Worm (Caenorhabditis elegans) whole organism, mixed stage, embryonic: ENCODE measurements around the gene gst-44.

Experiments used
- bed-3 ChIP-seq: fragments of 200-800 bp; sonication (Bioruptor generic); optimal IDR thresholded peaks from 3 replicates; lab custom pipeline; 2018; ENCODE audit warnings: mild to moderate bottlenecking, missing genetic modification characterization, moderate library complexity, missing compliant biosample characterization
- ceh-43 ChIP-seq: fragments of 200-800 bp; sonication (Bioruptor generic); optimal IDR thresholded peaks from 2 replicates; lab custom pipeline; 2018; ENCODE audit warnings: mild to moderate bottlenecking, missing genetic modification characterization, moderate library complexity, missing compliant biosample characterization
- ces-1 ChIP-seq: fragments of 150-350 bp; optimal IDR thresholded peaks from 2 replicates; lab custom pipeline; 2014; ENCODE audit warnings: missing biosample characterization, missing genetic modification reagents, missing genetic modification characterization
- elt-1 ChIP-seq: sonication (generic microtip); optimal IDR thresholded peaks from 2 replicates; lab custom pipeline; 2017; ENCODE audit warnings: missing genetic modification characterization, mild to moderate bottlenecking, missing compliant biosample characterization, antibody characterized with exemption, moderate library complexity, borderline replicate concordance; ENCODE audit not compliant: insufficient read depth
- elt-3 ChIP-seq: fragments of 150-350 bp; optimal IDR thresholded peaks from 2 replicates; lab custom pipeline; 2014; ENCODE audit warnings: missing biosample characterization, missing genetic modification characterization
- mab-5 ChIP-seq: fragments of 150-350 bp; optimal IDR thresholded peaks from 2 replicates; lab custom pipeline; 2014; ENCODE audit warnings: missing biosample characterization, missing genetic modification characterization
- mls-2 ChIP-seq: sonication (generic microtip); optimal IDR thresholded peaks from 2 replicates; lab custom pipeline; 2016; ENCODE audit warnings: mild to moderate bottlenecking, missing genetic modification characterization, moderate library complexity, missing compliant biosample characterization
- nhr-237 ChIP-seq: fragments of 150-350 bp; optimal IDR thresholded peaks from 2 replicates; lab custom pipeline; 2014; ENCODE audit warnings: missing biosample characterization, missing genetic modification characterization
- nhr-76 ChIP-seq: sonication (generic microtip); optimal IDR thresholded peaks from 2 replicates; lab custom pipeline; 2017; ENCODE audit warnings: missing biosample characterization, missing genetic modification characterization
- unc-39 ChIP-seq: fragments of 150-350 bp; optimal IDR thresholded peaks from 2 replicates; lab custom pipeline; 2014; ENCODE audit warnings: missing biosample characterization, missing genetic modification characterization
- unc-62 ChIP-seq: fragments of 150-350 bp; optimal IDR thresholded peaks from 2 replicates; lab custom pipeline; 2014; ENCODE audit warnings: missing biosample characterization, missing genetic modification reagents, missing genetic modification characterization
- zip-8 ChIP-seq: fragments of 150-350 bp; optimal IDR thresholded peaks from 2 replicates; lab custom pipeline; 2014; ENCODE audit warnings: missing biosample characterization, missing genetic modification characterization
- ztf-11 ChIP-seq: fragments of 150-350 bp; optimal IDR thresholded peaks from 2 replicates; lab custom pipeline; 2014; ENCODE audit warnings: missing biosample characterization, missing genetic modification characterization

ce11 chrV:16406357-16406756 is 15.7 kb downstream of the gst-44 start:
- no peak for TF ChIP-seq nhr-76 (tag; lab: Kevin White, UChicago)
- no peak for TF ChIP-seq unc-39 (tag; lab: Kevin White, UChicago)
- TF ChIP-seq ces-1 (GFP tag; lab: Kevin White, UChicago): no peak
- TF ChIP-seq zip-8 (tag; lab: Kevin White, UChicago): peak; percentile 57
- TF ChIP-seq mab-5: no peak
- no peak for TF ChIP-seq ztf-11 (tag; lab: Kevin White, UChicago)
- TF ChIP-seq nhr-237: no peak
- TF ChIP-seq ceh-43 (GFP tag; lab: Kevin White, UChicago): no peak
- no peak for TF ChIP-seq unc-62 (GFP tag; lab: Kevin White, UChicago)
- no peak for TF ChIP-seq elt-3 (tag; lab: Kevin White, UChicago)
- TF ChIP-seq bed-3 (GFP tag; lab: Kevin White, UChicago): no peak
- TF ChIP-seq elt-1: no peak
- TF ChIP-seq mls-2 (tag; lab: Kevin White, UChicago): no peak
